Worm (Caenorhabditis elegans) whole organism, L1 larva: Measurements from ENCODE around the gene C10E2.1.
A peak's percentile ranks its signal among the peaks of the same experiment; 100 is the strongest.

ENCODE experiments used
- C04F5.9 ChIP-seq: sonication (generic microtip); optimal IDR thresholded peaks from 2 replicates; lab custom pipeline; 2016; ENCODE audit warnings: missing genetic modification characterization, missing compliant biosample characterization
- alr-1 ChIP-seq: fragments of 200-800 bp; sonication (Bioruptor generic); optimal IDR thresholded peaks from 2 replicates; lab custom pipeline; 2018; ENCODE audit warnings: borderline replicate concordance, mild to moderate bottlenecking, missing genetic modification characterization, missing compliant biosample characterization
- blmp-1 ChIP-seq: fragments of 150-350 bp; optimal IDR thresholded peaks from 2 replicates; lab custom pipeline; 2014; ENCODE audit warnings: missing biosample characterization, missing genetic modification characterization
- ceh-82 ChIP-seq, 3 experiments: fragments of 150-350 bp in 1 of 3; sonication (generic microtip) in 2 of 3; optimal IDR thresholded peaks; 2 replicates each; lab custom pipeline; 2014 to 2017; ENCODE audit warnings: missing biosample characterization in 3 of 3, missing genetic modification characterization in 3 of 3
- ceh-88 ChIP-seq: fragments of 200-800 bp; sonication (Bioruptor generic); IDR thresholded peaks from 2 replicates; pipeline ENCODE4 v1.3.6; 2022; ENCODE audit warnings: missing genetic modification characterization, missing compliant biosample characterization
- ceh-90 ChIP-seq: sonication (generic microtip); optimal IDR thresholded peaks from 2 replicates; lab custom pipeline; 2016; ENCODE audit warnings: missing genetic modification characterization, missing compliant biosample characterization
- ces-1 ChIP-seq: fragments of 150-350 bp; optimal IDR thresholded peaks from 2 replicates; lab custom pipeline; 2014; ENCODE audit warnings: missing biosample characterization, missing genetic modification reagents, missing genetic modification characterization
- dsc-1 ChIP-seq: sonication (generic microtip); optimal IDR thresholded peaks from 2 replicates; lab custom pipeline; 2016; ENCODE audit warnings: mild to moderate bottlenecking, missing genetic modification characterization, missing compliant biosample characterization
- efl-1 ChIP-seq, 4 experiments: fragments of 150-350 bp; optimal IDR thresholded peaks in 3 of 4; peaks in 1 of 4; 1 replicate in 1 of 4; 2 replicates in 3 of 4; lab custom pipeline; 2014; ENCODE audit warnings: missing biosample characterization in 2 of 4, missing genetic modification characterization in 2 of 4, missing genetic modification reagents in 2 of 4
- egl-27 ChIP-seq, 2 experiments: fragments of 150-350 bp in 1 of 2; sonication (generic microtip); optimal IDR thresholded peaks; 3 replicates each; lab custom pipeline; 2017 to 2018; ENCODE audit warnings: missing biosample characterization in 2 of 2, missing genetic modification characterization in 2 of 2, missing genetic modification reagents in 2 of 2
- elt-2 ChIP-seq: sonication (generic microtip); optimal IDR thresholded peaks from 2 replicates; lab custom pipeline; 2016; ENCODE audit warnings: missing genetic modification characterization, mild to moderate bottlenecking, inconsistent platforms, missing compliant biosample characterization, missing genetic modification reagents
- fkh-10 ChIP-seq: sonication (generic microtip); optimal IDR thresholded peaks from 2 replicates; lab custom pipeline; 2017; ENCODE audit warnings: missing biosample characterization, missing genetic modification reagents, missing genetic modification characterization
- fos-1 ChIP-seq: fragments of 150-350 bp; optimal IDR thresholded peaks from 2 replicates; lab custom pipeline; 2014; ENCODE audit warnings: missing biosample characterization, missing genetic modification characterization
- grh-1 ChIP-seq: fragments of 200-800 bp; sonication (Bioruptor generic); IDR thresholded peaks from 2 replicates; pipeline ENCODE4 v1.3.6; 2022; ENCODE audit warnings: missing genetic modification reagents, missing genetic modification characterization, missing compliant biosample characterization
- hlh-17 ChIP-seq: fragments of 200-800 bp; sonication (Bioruptor generic); optimal IDR thresholded peaks from 2 replicates; lab custom pipeline; 2018; ENCODE audit warnings: missing genetic modification characterization, mild to moderate bottlenecking, missing compliant biosample characterization, moderate library complexity, borderline replicate concordance
- hlh-4 ChIP-seq: sonication (generic microtip); optimal IDR thresholded peaks from 2 replicates; lab custom pipeline; 2016; ENCODE audit warnings: mild to moderate bottlenecking, missing genetic modification characterization, missing compliant biosample characterization
- irx-1 ChIP-seq: sonication (generic microtip); optimal IDR thresholded peaks from 2 replicates; lab custom pipeline; 2016; ENCODE audit warnings: missing genetic modification characterization, missing compliant biosample characterization
- isw-1 ChIP-seq: fragments of 200-800 bp; sonication (Bioruptor generic); IDR thresholded peaks from 2 replicates; pipeline ENCODE4 v1.3.6; 2022; ENCODE audit warnings: missing genetic modification characterization, missing compliant biosample characterization
- lin-14 ChIP-seq: fragments of 200-800 bp; sonication (Bioruptor generic); optimal IDR thresholded peaks from 2 replicates; lab custom pipeline; 2018; ENCODE audit warnings: mild to moderate bottlenecking, missing genetic modification characterization, moderate library complexity, missing compliant biosample characterization
- lin-15B ChIP-seq: fragments of 150-350 bp; sonication (generic microtip); optimal IDR thresholded peaks from 3 replicates; lab custom pipeline; 2014; ENCODE audit warnings: missing biosample characterization, missing genetic modification characterization
- lin-39 ChIP-seq: fragments of 150-350 bp; optimal IDR thresholded peaks from 2 replicates; lab custom pipeline; 2014; ENCODE audit warnings: missing biosample characterization, missing genetic modification reagents, missing genetic modification characterization
- lsy-2 ChIP-seq, 2 experiments: fragments of 150-350 bp; optimal IDR thresholded peaks; 2 replicates each; lab custom pipeline; 2014; ENCODE audit warnings: missing biosample characterization in 2 of 2, missing genetic modification characterization in 2 of 2
- mab-9 ChIP-seq: fragments of 200-800 bp; sonication (Bioruptor generic); IDR thresholded peaks from 2 replicates; pipeline ENCODE4 v1.3.6; 2022; ENCODE audit warnings: missing genetic modification reagents, missing genetic modification characterization, missing compliant biosample characterization
- mdl-1 ChIP-seq, 2 experiments: fragments of 150-350 bp; optimal IDR thresholded peaks; 2 replicates each; lab custom pipeline; 2014 to 2017; ENCODE audit warnings: missing biosample characterization in 2 of 2, missing genetic modification characterization in 2 of 2, inconsistent platforms in 1 of 2
- mef-2 ChIP-seq: fragments of 150-350 bp; optimal IDR thresholded peaks from 2 replicates; lab custom pipeline; 2014; ENCODE audit warnings: missing biosample characterization, missing genetic modification characterization
- mep-1 ChIP-seq: fragments of 150-350 bp; optimal IDR thresholded peaks from 2 replicates; lab custom pipeline; 2014; ENCODE audit warnings: missing biosample characterization, missing genetic modification characterization
- nhr-12 ChIP-seq: sonication (generic microtip); optimal IDR thresholded peaks from 2 replicates; lab custom pipeline; 2017; ENCODE audit warnings: missing biosample characterization, missing genetic modification characterization
- nhr-19 ChIP-seq: fragments of 200-800 bp; sonication (Bioruptor generic); conservative IDR thresholded peaks from 2 replicates; pipeline ENCODE4 v1.3.6; 2022; ENCODE audit warnings: missing genetic modification characterization, missing compliant biosample characterization
- nhr-237 ChIP-seq: fragments of 150-350 bp; optimal IDR thresholded peaks from 2 replicates; lab custom pipeline; 2014; ENCODE audit warnings: missing biosample characterization, missing genetic modification characterization
- nhr-28 ChIP-seq: fragments of 150-350 bp; optimal IDR thresholded peaks from 2 replicates; lab custom pipeline; 2014; ENCODE audit warnings: missing biosample characterization, missing genetic modification characterization
- nhr-47 ChIP-seq: sonication (generic microtip); optimal IDR thresholded peaks from 2 replicates; lab custom pipeline; 2016; ENCODE audit warnings: mild to moderate bottlenecking, missing genetic modification characterization, moderate library complexity, missing compliant biosample characterization
- nhr-71 ChIP-seq: sonication (generic microtip); optimal IDR thresholded peaks from 2 replicates; lab custom pipeline; 2016; ENCODE audit warnings: mild to moderate bottlenecking, missing genetic modification characterization, moderate library complexity, missing compliant biosample characterization
- nhr-76 ChIP-seq: sonication (generic microtip); optimal IDR thresholded peaks from 2 replicates; lab custom pipeline; 2017; ENCODE audit warnings: missing biosample characterization, missing genetic modification characterization
- nhr-77 ChIP-seq: fragments of 150-350 bp; optimal IDR thresholded peaks from 2 replicates; lab custom pipeline; 2014; ENCODE audit warnings: missing biosample characterization, missing genetic modification characterization
- nhr-84 ChIP-seq: sonication (generic microtip); optimal IDR thresholded peaks from 2 replicates; lab custom pipeline; 2017; ENCODE audit warnings: missing biosample characterization, missing genetic modification characterization
- nhr-85 ChIP-seq: sonication (generic microtip); peaks from one replicate; lab custom pipeline; 2016; ENCODE audit warnings: missing genetic modification characterization, inconsistent platforms, missing compliant biosample characterization
- nhr-90 ChIP-seq: sonication (generic microtip); optimal IDR thresholded peaks from 2 replicates; lab custom pipeline; 2016; ENCODE audit warnings: mild to moderate bottlenecking, missing genetic modification characterization, missing compliant biosample characterization; ENCODE audit not compliant: poor library complexity
- pag-3 ChIP-seq: sonication (generic microtip); optimal IDR thresholded peaks from 2 replicates; lab custom pipeline; 2017; ENCODE audit warnings: missing genetic modification characterization, mild to moderate bottlenecking, missing compliant biosample characterization, antibody characterized with exemption, borderline replicate concordance; ENCODE audit not compliant: insufficient read depth
- snpc-4 ChIP-seq: fragments of 150-350 bp; optimal IDR thresholded peaks from 2 replicates; lab custom pipeline; 2014; ENCODE audit warnings: missing biosample characterization, missing genetic modification characterization
- swsn-7 ChIP-seq: sonication (generic microtip); optimal IDR thresholded peaks from 2 replicates; lab custom pipeline; 2016; ENCODE audit warnings: missing genetic modification characterization, missing compliant biosample characterization
- tbx-2 ChIP-seq: sonication (generic microtip); optimal IDR thresholded peaks from 2 replicates; lab custom pipeline; 2016; ENCODE audit warnings: missing genetic modification characterization, missing compliant biosample characterization
- tlp-1 ChIP-seq: fragments of 150-350 bp; optimal IDR thresholded peaks from 2 replicates; lab custom pipeline; 2014; ENCODE audit warnings: missing biosample characterization, missing genetic modification characterization
- vab-15 ChIP-seq: sonication (generic microtip); optimal IDR thresholded peaks from 2 replicates; lab custom pipeline; 2017; ENCODE audit warnings: missing genotype, mild to moderate bottlenecking, missing genetic modification characterization, missing compliant biosample characterization
- zip-4 ChIP-seq: fragments of 200-800 bp; sonication (Bioruptor generic); optimal IDR thresholded peaks from 2 replicates; lab custom pipeline; 2018; ENCODE audit warnings: mild to moderate bottlenecking, missing genetic modification characterization, moderate library complexity, missing compliant biosample characterization
- ztf-4 ChIP-seq: fragments of 150-350 bp; optimal IDR thresholded peaks from 2 replicates; lab custom pipeline; 2014; ENCODE audit warnings: missing biosample characterization, missing genetic modification characterization

C10E2.1 gene

DNA sequence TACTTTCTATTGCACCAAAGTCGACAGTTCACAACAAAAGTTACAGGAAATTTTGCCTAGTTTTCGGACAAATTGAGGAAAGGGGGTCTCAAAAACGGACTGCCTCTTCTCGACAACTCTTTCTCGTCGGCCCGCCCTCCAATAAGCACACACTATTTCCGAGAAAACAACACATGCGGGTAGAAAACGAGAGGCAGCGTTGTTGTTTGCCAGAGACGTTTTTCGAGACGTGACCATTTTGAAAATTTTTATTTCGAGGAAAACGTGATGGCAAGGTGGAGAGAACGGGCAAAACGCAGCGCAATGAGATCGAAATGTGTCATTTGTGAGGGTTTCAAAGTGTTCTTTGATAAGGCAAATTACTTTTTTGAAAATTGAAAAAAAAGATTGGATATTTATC is 30.8 kb downstream of the C10E2.1 start (continued):
- peak; percentile 20 for TF ChIP-seq tbx-2 (tag; lab: Kevin White, UChicago)
- TF ChIP-seq ces-1 (GFP tag; lab: Kevin White, UChicago) = no peak
- TF ChIP-seq lin-14 = peak; percentile 78
- TF ChIP-seq nhr-19 (GFP tag; lab: Robert Waterston, UW) = peak; percentile 23; the same call in 1 of the 2 replicates
- TF ChIP-seq irx-1 = no peak
- TF ChIP-seq dsc-1 (tag; lab: Kevin White, UChicago) = no peak
- TF ChIP-seq isw-1 (GFP tag; lab: Robert Waterston, UW) = no peak
- TF ChIP-seq elt-2 (tag; lab: Kevin White, UChicago) = no peak
- TF ChIP-seq nhr-90 (tag; lab: Kevin White, UChicago) = no peak
- no peak for TF ChIP-seq mef-2
- no peak for TF ChIP-seq grh-1 (GFP tag; lab: Robert Waterston, UW)
- TF ChIP-seq blmp-1 (tag; lab: Kevin White, UChicago) = peak; percentile 17
- no peak for TF ChIP-seq mep-1 (tag; lab: Kevin White, UChicago)
- no peak for TF ChIP-seq ceh-82 (tag; optimal IDR thresholded peaks at IDR 0.05; lab: Kevin White, UChicago)
- TF ChIP-seq lin-15B (tag; lab: Kevin White, UChicago) = no peak
- no peak for TF ChIP-seq alr-1 (tag; lab: Kevin White, UChicago)
- TF ChIP-seq nhr-85 = no peak
- no peak for TF ChIP-seq vab-15 (tag; lab: Kevin White, UChicago)
- TF ChIP-seq fos-1 (tag; lab: Kevin White, UChicago) = no peak
- no peak for TF ChIP-seq C04F5.9
- no peak for TF ChIP-seq fkh-10 (GFP tag; lab: Kevin White, UChicago)
- peak; percentile 49 for TF ChIP-seq nhr-71 (tag; lab: Kevin White, UChicago)
- TF ChIP-seq lsy-2 (tag; optimal IDR thresholded peaks at IDR 0.05; lab: Kevin White, UChicago) = peak in 1 of 2 experiments; percentile 10
- no peak for TF ChIP-seq ceh-90 (tag; lab: Kevin White, UChicago)
- no peak for TF ChIP-seq hlh-17
- TF ChIP-seq nhr-47 = peak; percentile 38
- no peak for TF ChIP-seq nhr-237 (tag; lab: Kevin White, UChicago)
- TF ChIP-seq lin-39 (tag; lab: Kevin White, UChicago) = no peak
- TF ChIP-seq tlp-1 (tag; lab: Kevin White, UChicago) = no peak
- TF ChIP-seq nhr-12 = no peak
- peak in 1 of 2 experiments; percentile 72 for TF ChIP-seq mdl-1 (tag; optimal IDR thresholded peaks at IDR 0.05; lab: Kevin White, UChicago)
- TF ChIP-seq snpc-4 (tag; lab: Kevin White, UChicago) = no peak
- TF ChIP-seq nhr-28 (tag; lab: Kevin White, UChicago) = no peak
- TF ChIP-seq pag-3 (tag; lab: Kevin White, UChicago) = no peak
- TF ChIP-seq efl-1 (optimal IDR thresholded peaks at IDR 0.05; lab: Kevin White, UChicago) = peak in 1 of 2 experiments; percentile 12
- no peak for TF ChIP-seq efl-1 (GFP tag; optimal IDR thresholded peaks at IDR 0.05 in 1 of 2; lab: Kevin White, UChicago)
- no peak for TF ChIP-seq egl-27 (tag; optimal IDR thresholded peaks at IDR 0.05; lab: Kevin White, UChicago)
- no peak for TF ChIP-seq mab-9 (GFP tag; lab: Robert Waterston, UW)
- TF ChIP-seq nhr-84 (tag; lab: Kevin White, UChicago) = no peak
- TF ChIP-seq nhr-76 (tag; lab: Kevin White, UChicago) = no peak
- no peak for TF ChIP-seq ztf-4 (tag; lab: Kevin White, UChicago)
- TF ChIP-seq swsn-7 = peak; percentile 18
- no peak for TF ChIP-seq nhr-77
- no peak for TF ChIP-seq zip-4
- TF ChIP-seq hlh-4 = no peak
- TF ChIP-seq ceh-88 (GFP tag; lab: Robert Waterston, UW) = no peak
- TF ChIP-seq, all 84 proteins: peak for 17
